Fruit fly (Drosophila melanogaster) whole organism, wandering third instar larva: ENCODE measurements around the gene CG13970.

Source experiments
- Abd-B ChIP-seq: fragments of >200 bp; optimal IDR thresholded peaks from 2 replicates; lab custom pipeline; 2017; ENCODE audit warnings: missing biosample characterization, missing genetic modification characterization
- CG32264 ChIP-seq: fragments of 200-800 bp; sonication (Bioruptor generic); optimal IDR thresholded peaks from 2 replicates; lab custom pipeline; 2016; ENCODE audit warnings: missing biosample characterization, missing genetic modification characterization
- CG9705 ChIP-seq: fragments of 200-800 bp; sonication (Bioruptor generic); optimal IDR thresholded peaks from 2 replicates; lab custom pipeline; 2018; ENCODE audit warnings: missing biosample characterization, mild to moderate bottlenecking, missing genetic modification characterization
- CrebA ChIP-seq: fragments of 200-800 bp; sonication (Bioruptor generic); optimal IDR thresholded peaks from 2 replicates; lab custom pipeline; 2016; ENCODE audit warnings: missing biosample characterization, mild to moderate bottlenecking, missing genetic modification characterization, borderline replicate concordance
- Dfd ChIP-seq: fragments of >200 bp; optimal IDR thresholded peaks from 2 replicates; lab custom pipeline; 2017; ENCODE audit warnings: missing biosample characterization, missing genetic modification characterization
- Dif ChIP-seq: fragments of 200-275, 200-300 bp; sonication (Bioruptor generic); optimal IDR thresholded peaks from 2 replicates; lab custom pipeline; 2018; ENCODE audit warnings: missing biosample characterization, missing genetic modification characterization; ENCODE audit not compliant: partially characterized antibody
- GATAd ChIP-seq: sonication (Bioruptor generic); optimal IDR thresholded peaks from 2 replicates; lab custom pipeline; 2016; ENCODE audit warnings: missing biosample characterization, missing genetic modification characterization
- HLH106 ChIP-seq: fragments of 200-800 bp; optimal IDR thresholded peaks from 3 replicates; lab custom pipeline; 2019; ENCODE audit warnings: missing biosample characterization, mild to moderate bottlenecking, missing genetic modification characterization, moderate library complexity
- Hnf4 ChIP-seq: fragments of 200-800 bp; sonication (Bioruptor generic); optimal IDR thresholded peaks from 2 replicates; lab custom pipeline; 2016; ENCODE audit warnings: missing biosample characterization, mild to moderate bottlenecking, missing genetic modification characterization
- Hr78 ChIP-seq: fragments of >200 bp; optimal IDR thresholded peaks from 2 replicates; lab custom pipeline; 2017; ENCODE audit warnings: missing biosample characterization, missing genetic modification characterization
- Hr83 ChIP-seq: fragments of 200-300 bp; sonication (Bioruptor generic); optimal IDR thresholded peaks from 2 replicates; lab custom pipeline; 2016; ENCODE audit warnings: missing biosample characterization, mild to moderate bottlenecking, missing genetic modification characterization, moderate library complexity; ENCODE audit not compliant: poor library complexity, severe bottlenecking
- Jra ChIP-seq: sonication (Bioruptor generic); optimal IDR thresholded peaks from 2 replicates; lab custom pipeline; 2016; ENCODE audit warnings: missing biosample characterization, missing genetic modification characterization
- Mio ChIP-seq: sonication (Bioruptor generic); optimal IDR thresholded peaks from 2 replicates; lab custom pipeline; 2016; ENCODE audit warnings: missing biosample characterization, missing genetic modification characterization
- Myc ChIP-seq: fragments of >200 bp; optimal IDR thresholded peaks from 2 replicates; lab custom pipeline; 2017
- N ChIP-seq: fragments of >200 bp; optimal IDR thresholded peaks from 2 replicates; lab custom pipeline; 2018; ENCODE audit warnings: missing biosample characterization, missing external identifiers, missing genetic modification characterization
- OdsH ChIP-seq: fragments of 200-800 bp; sonication (Bioruptor generic); optimal IDR thresholded peaks from 2 replicates; lab custom pipeline; 2016; ENCODE audit warnings: missing biosample characterization, mild to moderate bottlenecking, missing genetic modification characterization
- Rel ChIP-seq, 2 experiments: fragments of 200-800 bp; sonication (Bioruptor generic) in 1 of 2; optimal IDR thresholded peaks; 2 replicates in 1 of 2; 3 replicates in 1 of 2; lab custom pipeline; 2016 to 2019; ENCODE audit warnings: mild to moderate bottlenecking in 2 of 2, missing biosample characterization in 2 of 2, missing genetic modification characterization in 2 of 2, moderate library complexity in 1 of 2
- Sp1 ChIP-seq: fragments of 200-800 bp; sonication (Bioruptor generic); optimal IDR thresholded peaks from 3 replicates; lab custom pipeline; 2019; ENCODE audit warnings: missing biosample characterization, mild to moderate bottlenecking, missing genetic modification characterization, moderate library complexity
- Vsx2 ChIP-seq: fragments of 200-300, 225-300 bp; sonication (Bioruptor generic); optimal IDR thresholded peaks from 2 replicates; lab custom pipeline; 2018; ENCODE audit warnings: missing biosample characterization, missing genetic modification characterization; ENCODE audit not compliant: partially characterized antibody
- br ChIP-seq: fragments of 200-800 bp; sonication (Bioruptor generic); optimal IDR thresholded peaks from 2 replicates; lab custom pipeline; 2016; ENCODE audit warnings: missing biosample characterization, missing genetic modification characterization
- brk ChIP-seq: fragments of 200-800 bp; sonication (Bioruptor generic); optimal IDR thresholded peaks from 2 replicates; lab custom pipeline; 2016; ENCODE audit warnings: missing biosample characterization, mild to moderate bottlenecking, missing genetic modification characterization
- dl ChIP-seq, 2 experiments: fragments of 175-275, 200-275 bp in 1 of 2; fragments of 200-275 bp in 1 of 2; sonication (Bioruptor generic); optimal IDR thresholded peaks; lab custom pipeline; 2018; ENCODE audit warnings: mild to moderate bottlenecking in 2 of 2, missing biosample characterization in 2 of 2, missing genetic modification characterization in 2 of 2, moderate library complexity in 2 of 2; ENCODE audit not compliant: partially characterized antibody in 2 of 2, insufficient read depth in 1 of 2
- dmrt93B ChIP-seq: fragments of 200-800 bp; sonication (Bioruptor generic); optimal IDR thresholded peaks from 2 replicates; lab custom pipeline; 2018; ENCODE audit warnings: missing biosample characterization, mild to moderate bottlenecking, missing genetic modification characterization
- dsf ChIP-seq: sonication (Bioruptor generic); optimal IDR thresholded peaks from 2 replicates; lab custom pipeline; 2016; ENCODE audit warnings: missing biosample characterization, missing genetic modification characterization, borderline replicate concordance
- ey ChIP-seq: fragments of 200-800 bp; sonication (Bioruptor generic); optimal IDR thresholded peaks from 2 replicates; lab custom pipeline; 2016; ENCODE audit warnings: missing biosample characterization, missing genetic modification characterization
- foxo ChIP-seq, 2 experiments: fragments of 200-800 bp; sonication (Bioruptor generic); optimal IDR thresholded peaks; 2 replicates in 1 of 2; 3 replicates in 1 of 2; lab custom pipeline; 2016 to 2017; ENCODE audit warnings: missing biosample characterization in 2 of 2, missing genetic modification characterization in 2 of 2
- fru ChIP-seq: fragments of 200-800 bp; sonication (Bioruptor generic); optimal IDR thresholded peaks from 3 replicates; lab custom pipeline; 2016; ENCODE audit warnings: missing biosample characterization, mild to moderate bottlenecking, missing genetic modification characterization
- h ChIP-seq: fragments of 200-800 bp; sonication (Bioruptor generic); optimal IDR thresholded peaks from 3 replicates; lab custom pipeline; 2016; ENCODE audit warnings: missing biosample characterization, mild to moderate bottlenecking, missing genetic modification characterization
- jim ChIP-seq: fragments of 175-275, 200-325 bp; sonication (Bioruptor generic); optimal IDR thresholded peaks from 2 replicates; lab custom pipeline; 2016; ENCODE audit warnings: missing biosample characterization, mild to moderate bottlenecking, missing genetic modification characterization
- lola ChIP-seq: fragments of >200 bp; optimal IDR thresholded peaks from 2 replicates; lab custom pipeline; 2017; ENCODE audit warnings: missing biosample characterization, missing genetic modification characterization
- pan ChIP-seq: fragments of >200 bp; optimal IDR thresholded peaks from 2 replicates; lab custom pipeline; 2017
- psq ChIP-seq: fragments of 200-800 bp; sonication (Bioruptor generic); optimal IDR thresholded peaks from 3 replicates; lab custom pipeline; 2017; ENCODE audit warnings: missing biosample characterization, mild to moderate bottlenecking, missing genetic modification characterization, moderate library complexity
- rgr ChIP-seq: fragments of 200-800 bp; sonication (Bioruptor generic); optimal IDR thresholded peaks from 3 replicates; lab custom pipeline; 2016; ENCODE audit warnings: missing biosample characterization, mild to moderate bottlenecking, missing genetic modification characterization
- sage ChIP-seq: fragments of 200-800 bp; sonication (Bioruptor generic); optimal IDR thresholded peaks from 2 replicates; lab custom pipeline; 2016; ENCODE audit warnings: missing biosample characterization, mild to moderate bottlenecking, missing genetic modification characterization
- sv ChIP-seq: fragments of 200-800 bp; sonication (Bioruptor generic); optimal IDR thresholded peaks from 3 replicates; lab custom pipeline; 2016; ENCODE audit warnings: missing biosample characterization, missing genetic modification characterization
- tai ChIP-seq: sonication (Bioruptor generic); optimal IDR thresholded peaks from 2 replicates; lab custom pipeline; 2016; ENCODE audit warnings: missing biosample characterization, missing genetic modification characterization
- usp ChIP-seq: fragments of >200 bp; optimal IDR thresholded peaks from 2 replicates; lab custom pipeline; 2017; ENCODE audit warnings: missing biosample characterization, missing genetic modification characterization
- woc ChIP-seq: sonication (Bioruptor generic); optimal IDR thresholded peaks from 2 replicates; lab custom pipeline; 2016; ENCODE audit warnings: missing biosample characterization, mild to moderate bottlenecking, missing genetic modification characterization

CG13970 gene

DNA sequence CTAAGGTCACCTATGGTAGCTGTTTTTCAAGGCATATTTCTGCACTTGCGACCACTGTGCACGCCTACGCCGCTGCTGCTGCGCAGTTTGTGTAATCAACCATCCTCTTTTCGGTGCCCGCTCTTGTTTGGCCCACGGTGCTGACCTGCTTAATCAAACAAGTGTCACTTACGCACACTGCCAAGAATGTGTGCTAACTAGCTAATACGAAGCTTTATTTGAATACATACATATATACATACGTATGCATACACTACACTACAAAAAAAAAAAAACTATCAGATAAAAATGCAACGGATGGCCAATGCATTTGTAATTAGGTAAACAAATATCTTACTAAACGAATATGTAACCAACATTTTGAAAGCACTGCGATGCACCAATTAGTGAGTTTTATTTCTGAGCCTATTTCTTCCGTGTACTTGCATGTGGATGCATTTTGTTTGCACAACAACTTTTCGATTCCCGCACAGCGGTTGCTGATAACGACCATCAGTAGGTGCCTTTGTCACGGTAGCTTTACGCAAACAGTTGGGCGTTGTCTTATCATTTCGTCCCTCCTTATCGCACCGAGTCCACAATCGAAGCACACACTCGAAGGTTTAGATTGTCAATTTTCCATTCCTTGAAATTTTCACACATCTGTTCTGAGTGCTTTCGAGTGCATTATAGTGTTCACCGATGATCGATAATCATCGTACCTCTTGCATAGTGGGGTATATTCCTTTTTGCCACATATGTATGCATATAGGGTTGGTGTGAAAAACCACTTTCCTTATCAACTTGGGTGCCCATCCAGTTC, 17.5 kb downstream of the CG13970 start (continued):
- peak; percentile 94 for TF ChIP-seq br (GFP tag; lab: Kevin White, UChicago)
- TF ChIP-seq Jra (GFP tag; lab: Kevin White, UChicago), result peak; percentile 80
- no peak for TF ChIP-seq usp (GFP tag; lab: Kevin White, UChicago)

DNA sequence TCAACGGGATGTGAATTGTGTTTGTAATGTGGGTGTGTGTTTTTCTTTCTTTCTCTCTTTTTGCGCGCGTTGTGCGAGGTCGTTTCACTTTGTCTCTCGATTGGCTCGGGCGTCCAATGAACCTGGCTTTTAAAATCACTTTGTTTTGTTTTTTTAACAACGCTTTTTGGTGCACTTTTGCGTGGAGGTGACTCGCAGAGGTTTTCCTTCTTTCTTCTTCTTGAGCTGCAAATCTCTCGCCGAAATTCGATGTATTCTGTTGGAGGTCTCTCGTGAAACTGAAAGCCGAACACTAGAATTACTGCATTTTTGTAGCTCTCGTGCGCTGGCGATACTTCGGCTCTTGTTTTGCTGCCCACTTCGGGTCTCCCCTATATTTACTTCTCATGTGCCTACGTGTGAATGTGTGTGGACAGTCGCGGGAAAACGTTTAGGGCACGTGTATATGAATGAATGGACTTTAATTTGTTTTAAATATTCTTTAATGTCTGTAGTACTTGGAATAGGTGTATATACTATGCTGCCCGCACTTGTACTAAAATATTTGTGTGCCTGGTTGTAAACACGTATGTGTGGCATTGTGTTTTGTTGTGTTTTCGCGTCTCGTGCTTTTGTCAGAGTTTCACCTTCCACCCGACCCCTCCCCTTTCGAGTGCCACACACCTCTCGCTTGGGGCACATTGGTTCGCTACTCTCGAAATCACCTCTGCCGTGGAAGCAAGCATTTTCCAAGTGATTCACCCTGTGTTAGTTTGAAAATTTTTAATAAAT, 19.0 kb downstream of the CG13970 start, which contains the start of gene fok:
TSS of gene fok (minus strand) at position 286 of the 771 bp plus-strand sequence.
- TF ChIP-seq h (GFP tag; lab: Kevin White, UChicago), result peak; percentile 99
- peak; percentile 99 for TF ChIP-seq ey (GFP tag; lab: Kevin White, UChicago)
- no peak for TF ChIP-seq pan (lab: Kevin White, UChicago)
- peak; percentile 98 for TF ChIP-seq rgr (GFP tag; lab: Kevin White, UChicago)
- peak; percentile 27 for TF ChIP-seq Dif (GFP tag; lab: Kevin White, UChicago)
- peak; percentile 99 for TF ChIP-seq fru
- peak; percentile 97 for TF ChIP-seq sage
- TF ChIP-seq Jra (GFP tag; lab: Kevin White, UChicago), result peak; percentile 86
- no peak for TF ChIP-seq CrebA (GFP tag; lab: Kevin White, UChicago)
- TF ChIP-seq GATAd (GFP tag; lab: Kevin White, UChicago), result peak; percentile 56
- TF ChIP-seq brk (GFP tag; lab: Kevin White, UChicago), result peak; percentile 89
- TF ChIP-seq Hnf4 (GFP tag; lab: Kevin White, UChicago), result peak; percentile 97
- peak; percentile 46 for TF ChIP-seq jim (GFP tag; lab: Kevin White, UChicago)
- TF ChIP-seq Mio (GFP tag; lab: Kevin White, UChicago), result peak; percentile 87
- TF ChIP-seq dsf (GFP tag; lab: Kevin White, UChicago), result peak; percentile 78
- TF ChIP-seq N (GFP tag; lab: Kevin White, UChicago), result no peak
- peak; percentile 99 for TF ChIP-seq br (GFP tag; lab: Kevin White, UChicago)
- peak; percentile 99 for TF ChIP-seq woc
- TF ChIP-seq CG9705 (GFP tag; lab: Kevin White, UChicago), result peak; percentile 98
- peak; percentile 94 to 99 for TF ChIP-seq foxo (GFP tag; optimal IDR thresholded peaks at IDR 0.05; lab: Kevin White, UChicago)
- TF ChIP-seq dl (GFP tag; optimal IDR thresholded peaks at IDR 0.05; lab: Kevin White, UChicago; ENCODE audit: insufficient read depth in 1 of 2, partially characterized antibody in 2 of 2), result peak; percentile 19 to 48
- TF ChIP-seq Dfd (GFP tag; lab: Kevin White, UChicago), result peak; percentile 67
- peak; percentile 76 for TF ChIP-seq Hr83 (GFP tag; lab: Kevin White, UChicago)
- no peak for TF ChIP-seq Abd-B (GFP tag; lab: Kevin White, UChicago)
- peak; percentile 90 for TF ChIP-seq tai (GFP tag; lab: Kevin White, UChicago)
- no peak for TF ChIP-seq lola (GFP tag; lab: Kevin White, UChicago)
- no peak for TF ChIP-seq Myc (lab: Kevin White, UChicago)
- peak; percentile 84 for TF ChIP-seq sv (GFP tag; lab: Kevin White, UChicago)
- peak; percentile 96 for TF ChIP-seq Rel (GFP tag; optimal IDR thresholded peaks at IDR 0.05; lab: Kevin White, UChicago)
- peak; percentile 99 for TF ChIP-seq Rel (tag; optimal IDR thresholded peaks at IDR 0.05; lab: Kevin White, UChicago)
- TF ChIP-seq CG32264 (GFP tag; lab: Kevin White, UChicago), result peak; percentile 92
- peak; percentile 97 for TF ChIP-seq dmrt93B
- peak; percentile 98 for TF ChIP-seq HLH106 (tag; lab: Kevin White, UChicago)
- peak; percentile 99 for TF ChIP-seq OdsH (GFP tag; lab: Kevin White, UChicago)
- no peak for TF ChIP-seq Vsx2 (GFP tag; lab: Kevin White, UChicago)
- TF ChIP-seq Hr78, result no peak
- TF ChIP-seq usp (GFP tag; lab: Kevin White, UChicago), result no peak
- peak; percentile 96 for TF ChIP-seq psq (GFP tag; lab: Kevin White, UChicago)
- TF ChIP-seq Sp1, result peak; percentile 98
